Worm (Caenorhabditis elegans) whole organism, L4 larva: ENCODE measurements around the gene C06E4.2.

Source experiments
- D1046.2 ChIP-seq: fragments of 200-800 bp; sonication (Bioruptor generic); IDR thresholded peaks from 2 replicates; pipeline ENCODE4 v1.3.6; 2022; ENCODE audit warnings: missing genetic modification characterization, missing compliant biosample characterization
- T20F7.1 ChIP-seq: fragments of 200-800 bp; sonication (Bioruptor generic); optimal IDR thresholded peaks from 2 replicates; lab custom pipeline; 2018; ENCODE audit warnings: mild to moderate bottlenecking, missing genetic modification characterization, missing compliant biosample characterization
- Y105C5A.15 ChIP-seq: fragments of 200-800 bp; sonication (Bioruptor generic); IDR thresholded peaks from 2 replicates; pipeline ENCODE4 v1.3.6; 2022; ENCODE audit warnings: missing genetic modification characterization, missing compliant biosample characterization
- Y5F2A.4 ChIP-seq: fragments of 200-800 bp; sonication (Bioruptor generic); optimal IDR thresholded peaks from 2 replicates; lab custom pipeline; 2018; ENCODE audit warnings: mild to moderate bottlenecking, missing genetic modification characterization, missing compliant biosample characterization
- aly-2 ChIP-seq: sonication (generic microtip); optimal IDR thresholded peaks from 2 replicates; lab custom pipeline; 2018; ENCODE audit warnings: missing biosample characterization, missing genetic modification characterization
- ceh-20 ChIP-seq: fragments of 200-800 bp; sonication (Bioruptor generic); IDR thresholded peaks from 2 replicates; pipeline ENCODE4 v1.3.6; 2022; ENCODE audit warnings: missing genetic modification reagents, missing genetic modification characterization, missing compliant biosample characterization
- ceh-28 ChIP-seq: fragments of 150-350 bp; optimal IDR thresholded peaks from 2 replicates; lab custom pipeline; 2014; ENCODE audit warnings: missing biosample characterization, missing genetic modification reagents, missing genetic modification characterization
- ceh-44 ChIP-seq: fragments of 200-800 bp; sonication (Bioruptor generic); IDR thresholded peaks from 2 replicates; pipeline ENCODE4 v1.3.6; 2022; ENCODE audit warnings: missing genetic modification reagents, missing genetic modification characterization, missing compliant biosample characterization
- daf-16 ChIP-seq, 3 experiments: sonication (generic microtip); optimal IDR thresholded peaks; 2 replicates each; lab custom pipeline; 2016 to 2017; ENCODE audit warnings: missing genetic modification characterization in 3 of 3, missing genetic modification reagents in 3 of 3, mild to moderate bottlenecking in 2 of 3, missing compliant biosample characterization in 2 of 3, missing biosample characterization in 1 of 3, moderate library complexity in 1 of 3
- dpl-1 ChIP-seq: fragments of 150-350 bp; optimal IDR thresholded peaks from 2 replicates; lab custom pipeline; 2014; ENCODE audit warnings: missing biosample characterization, missing genetic modification reagents, missing genetic modification characterization
- duxl-1 ChIP-seq: sonication (generic microtip); optimal IDR thresholded peaks from 2 replicates; lab custom pipeline; 2016; ENCODE audit warnings: mild to moderate bottlenecking, missing genetic modification characterization, moderate library complexity, missing compliant biosample characterization; ENCODE audit not compliant: poor library complexity
- egl-27 ChIP-seq: sonication (generic microtip); optimal IDR thresholded peaks from 3 replicates; lab custom pipeline; 2017; ENCODE audit warnings: missing biosample characterization, missing genetic modification reagents, missing genetic modification characterization
- fkh-10 ChIP-seq: fragments of 150-350 bp; optimal IDR thresholded peaks from 2 replicates; lab custom pipeline; 2014; ENCODE audit warnings: missing biosample characterization, missing genetic modification reagents, missing genetic modification characterization
- fos-1 ChIP-seq: fragments of 150-350 bp; optimal IDR thresholded peaks from 2 replicates; lab custom pipeline; 2014; ENCODE audit warnings: missing biosample characterization, missing genetic modification characterization
- gei-8 ChIP-seq: fragments of 200-800 bp; sonication (Bioruptor generic); optimal IDR thresholded peaks from 2 replicates; lab custom pipeline; 2018; ENCODE audit warnings: mild to moderate bottlenecking, missing genetic modification characterization, missing compliant biosample characterization
- hif-1 ChIP-seq, 2 experiments: sonication (generic microtip); optimal IDR thresholded peaks; 2 replicates each; lab custom pipeline; 2016 to 2017; ENCODE audit warnings: missing compliant biosample characterization in 2 of 2, missing genetic modification characterization in 2 of 2, missing genetic modification reagents in 2 of 2, missing genotype in 2 of 2, mild to moderate bottlenecking in 1 of 2
- hlh-30 ChIP-seq: sonication (generic microtip); optimal IDR thresholded peaks from 2 replicates; lab custom pipeline; 2017; ENCODE audit warnings: antibody characterized with exemption, mild to moderate bottlenecking, missing genetic modification characterization, missing compliant biosample characterization; ENCODE audit not compliant: insufficient read depth
- lim-7 ChIP-seq: fragments of 200-800 bp; sonication (Bioruptor generic); IDR thresholded peaks from 2 replicates; pipeline ENCODE4 v1.3.6; 2022; ENCODE audit warnings: missing genetic modification characterization, missing compliant biosample characterization
- lin-15B ChIP-seq: fragments of 150-350 bp; sonication (generic microtip); optimal IDR thresholded peaks from 3 replicates; lab custom pipeline; 2014; ENCODE audit warnings: missing biosample characterization, missing genetic modification characterization
- lin-38 ChIP-seq: fragments of 200-800 bp; sonication (Bioruptor generic); IDR thresholded peaks from 2 replicates; pipeline ENCODE4 v1.3.6; 2022; ENCODE audit warnings: missing genetic modification reagents, missing genetic modification characterization, missing compliant biosample characterization
- lsy-2 ChIP-seq, 2 experiments: fragments of 150-350 bp in 1 of 2; sonication (generic microtip) in 1 of 2; optimal IDR thresholded peaks; 2 replicates each; lab custom pipeline; 2014 to 2017; ENCODE audit warnings: missing biosample characterization in 2 of 2, missing genetic modification characterization in 2 of 2
- mep-1 ChIP-seq: fragments of 150-350 bp; sonication (generic microtip); optimal IDR thresholded peaks from 3 replicates; lab custom pipeline; 2014; ENCODE audit warnings: missing biosample characterization, missing genetic modification characterization
- mes-2 ChIP-seq: sonication (generic microtip); optimal IDR thresholded peaks from 2 replicates; lab custom pipeline; 2016; ENCODE audit warnings: missing genotype, mild to moderate bottlenecking, missing genetic modification characterization, missing compliant biosample characterization; ENCODE audit not compliant: poor library complexity, severe bottlenecking
- nhr-102 ChIP-seq: sonication (generic microtip); optimal IDR thresholded peaks from 2 replicates; lab custom pipeline; 2016; ENCODE audit warnings: mild to moderate bottlenecking, missing genetic modification characterization, moderate library complexity, missing compliant biosample characterization
- nhr-28 ChIP-seq: fragments of 150-350 bp; optimal IDR thresholded peaks from 2 replicates; lab custom pipeline; 2014; ENCODE audit warnings: missing biosample characterization, missing genetic modification characterization
- nhr-77 ChIP-seq: fragments of 150-350 bp; optimal IDR thresholded peaks from 2 replicates; lab custom pipeline; 2014; ENCODE audit warnings: missing biosample characterization, missing genetic modification characterization
- pha-4 ChIP-seq, 2 experiments: fragments of 150-350 bp in 1 of 2; fragments of 200-800 bp in 1 of 2; sonication (Bioruptor generic) in 1 of 2; IDR thresholded peaks in 1 of 2; optimal IDR thresholded peaks in 1 of 2; 2 replicates each; pipeline versions ENCODE4 v1.3.6 to Lab custom; 2014 to 2022; ENCODE audit warnings: missing genetic modification characterization in 2 of 2, missing genetic modification reagents in 2 of 2, missing biosample characterization in 1 of 2, missing compliant biosample characterization in 1 of 2
- php-3 ChIP-seq: fragments of 200-800 bp; sonication (Bioruptor generic); IDR thresholded peaks from 2 replicates; pipeline ENCODE4 v1.3.6; 2022; ENCODE audit warnings: missing genetic modification reagents, missing genetic modification characterization, missing compliant biosample characterization
- pqm-1 ChIP-seq: sonication (generic microtip); optimal IDR thresholded peaks from 2 replicates; lab custom pipeline; 2017; ENCODE audit warnings: missing biosample characterization, missing genetic modification characterization
- sdz-12 ChIP-seq: fragments of 200-800 bp; sonication (Bioruptor generic); optimal IDR thresholded peaks from 2 replicates; lab custom pipeline; 2018; ENCODE audit warnings: mild to moderate bottlenecking, missing genetic modification characterization, missing compliant biosample characterization
- skn-1 ChIP-seq: fragments of 150-350 bp; optimal IDR thresholded peaks from 2 replicates; lab custom pipeline; 2014; ENCODE audit warnings: missing biosample characterization, missing genetic modification characterization
- snpc-1.2 ChIP-seq: fragments of 200-800 bp; sonication (Bioruptor generic); IDR thresholded peaks from 2 replicates; pipeline ENCODE4 v1.3.6; 2022; ENCODE audit warnings: missing genetic modification reagents, missing genetic modification characterization, missing compliant biosample characterization
- snpc-4 ChIP-seq: fragments of 150-350 bp; optimal IDR thresholded peaks from 2 replicates; lab custom pipeline; 2014; ENCODE audit warnings: missing biosample characterization, missing genetic modification characterization
- spr-1 ChIP-seq: sonication (generic microtip); optimal IDR thresholded peaks from 2 replicates; lab custom pipeline; 2016; ENCODE audit warnings: mild to moderate bottlenecking, missing genetic modification characterization, missing compliant biosample characterization
- spr-3 ChIP-seq: fragments of 200-800 bp; sonication (Bioruptor generic); optimal IDR thresholded peaks from 2 replicates; lab custom pipeline; 2018; ENCODE audit warnings: mild to moderate bottlenecking, missing genetic modification characterization, missing compliant biosample characterization
- unc-130 ChIP-seq: sonication (generic microtip); optimal IDR thresholded peaks from 2 replicates; lab custom pipeline; 2016; ENCODE audit warnings: missing genetic modification reagents, missing genetic modification characterization, missing compliant biosample characterization
- unc-39 ChIP-seq: sonication (generic microtip); optimal IDR thresholded peaks from 2 replicates; lab custom pipeline; 2017; ENCODE audit warnings: missing biosample characterization, missing genetic modification characterization
- unc-62 ChIP-seq, 3 experiments: fragments of 150-350 bp in 1 of 3; sonication (generic microtip); optimal IDR thresholded peaks in 2 of 3; peaks in 1 of 3; 1 replicate in 1 of 3; 2 replicates in 2 of 3; lab custom pipeline; 2014 to 2017; ENCODE audit warnings: missing biosample characterization in 3 of 3, missing genetic modification characterization in 3 of 3, missing genetic modification reagents in 3 of 3, missing genotype in 1 of 3
- vab-7 ChIP-seq: fragments of 200-800 bp; sonication (Bioruptor generic); IDR thresholded peaks from 2 replicates; pipeline ENCODE4 v1.3.6; 2022; ENCODE audit warnings: missing genetic modification reagents, missing genetic modification characterization, missing compliant biosample characterization
- zag-1 ChIP-seq: fragments of 150-350 bp; optimal IDR thresholded peaks from 2 replicates; lab custom pipeline; 2014; ENCODE audit warnings: missing biosample characterization, missing genetic modification characterization
- zip-2 ChIP-seq: fragments of 150-350 bp; optimal IDR thresholded peaks from 2 replicates; lab custom pipeline; 2014; ENCODE audit warnings: missing biosample characterization, missing genetic modification characterization
- ztf-11 ChIP-seq: fragments of 150-350 bp; optimal IDR thresholded peaks from 2 replicates; lab custom pipeline; 2014; ENCODE audit warnings: missing biosample characterization, missing genetic modification characterization
- ztf-7 ChIP-seq: fragments of 150-350 bp; optimal IDR thresholded peaks from 2 replicates; lab custom pipeline; 2014; ENCODE audit warnings: missing biosample characterization, missing genetic modification characterization

Gene C06E4.2

DNA sequence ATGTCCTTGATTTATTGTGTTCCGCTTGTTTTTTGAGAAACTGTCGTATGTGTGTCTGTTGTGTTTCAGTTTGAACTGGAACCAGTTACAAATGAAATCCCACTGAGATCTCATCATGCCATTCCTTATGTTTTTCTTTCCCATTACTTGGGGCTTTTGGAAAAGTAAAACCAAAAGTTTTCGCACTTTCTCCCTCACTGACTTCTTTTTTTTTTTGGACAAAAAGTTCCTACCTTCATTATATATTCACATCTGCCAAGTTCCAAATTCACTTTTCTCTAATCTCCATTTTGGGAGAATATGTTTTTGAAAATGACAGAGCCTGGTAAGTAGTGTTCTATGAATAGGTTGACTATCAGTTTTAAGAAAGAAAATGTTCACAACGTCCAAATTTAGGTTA is at the start of gene C06E4.2:
TSS of gene C06E4.2 (plus strand) at position 301 of the 400 bp plus-strand sequence.
- no peak for TF ChIP-seq unc-39 (tag; lab: Kevin White, UChicago)

DNA sequence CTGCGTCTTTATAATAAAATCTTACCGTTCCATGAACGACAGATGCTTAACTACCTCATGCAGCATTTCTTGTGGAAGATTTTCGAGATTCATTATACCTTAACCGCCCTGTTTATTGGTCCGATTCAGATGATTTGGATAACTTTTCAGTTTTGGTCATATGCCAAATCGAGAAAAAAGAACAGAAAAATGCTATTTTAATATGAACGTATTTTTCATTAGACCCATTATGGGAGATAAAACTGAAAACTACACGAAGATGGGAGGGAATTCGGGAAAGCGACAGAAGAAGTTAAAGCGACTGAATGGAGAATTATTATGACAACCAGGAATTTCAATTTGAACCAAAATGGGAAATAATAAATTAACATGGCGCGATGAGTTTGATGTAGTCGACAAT is 49.7 kb upstream of the C06E4.2 start, which contains the start of gene R13A1.10:
TSS of gene R13A1.10 (minus strand) at position 101 of the 400 bp plus-strand sequence.
- TF ChIP-seq egl-27 (tag; lab: Kevin White, UChicago) (no peak), lsy-2 (tag; optimal IDR thresholded peaks at IDR 0.05; lab: Kevin White, UChicago) (no peak), unc-62 (GFP tag; optimal IDR thresholded peaks at IDR 0.05 in 1 of 2; lab: Kevin White, UChicago) (no peak), unc-62 (tag; optimal IDR thresholded peaks at IDR 0.05; lab: Kevin White, UChicago) (no peak), sdz-12 (GFP tag; lab: Kevin White, UChicago) (no peak), mep-1 (tag; lab: Kevin White, UChicago) (no peak), zip-2 (no peak), snpc-1.2 (0 out of 2 replicates have a peak, but pooled peaks have one; percentile 17), lin-38 (GFP tag; lab: Robert Waterston, UW) (peak; percentile 25; the same call in 1 of the 2 replicates), T20F7.1 (GFP tag; lab: Kevin White, UChicago) (no peak), ceh-20 (no peak)
- TF ChIP-seq, all 104 proteins: peak for 2

DNA sequence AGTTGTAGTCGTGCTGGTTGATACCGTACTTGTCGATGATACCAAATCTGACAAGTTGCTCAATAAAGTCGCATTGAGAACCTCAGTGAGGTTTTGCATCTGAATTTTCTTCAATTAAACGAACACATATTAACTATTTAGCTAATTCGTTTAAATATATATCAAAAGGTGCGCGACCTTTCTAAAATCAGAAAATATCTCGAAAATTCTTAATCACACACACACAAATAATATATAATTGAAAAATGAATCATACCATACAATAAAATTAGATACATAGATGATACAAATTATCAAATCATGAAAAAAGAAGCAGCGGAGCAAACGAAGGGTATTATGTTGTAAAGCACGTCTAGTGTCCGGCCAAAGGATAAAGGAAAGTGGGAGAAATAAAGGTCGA is 48.6 kb upstream of the C06E4.2 start, which contains the start of gene D2024.5:
TSS of gene D2024.5 (minus strand) at position 101 of the 400 bp plus-strand sequence.
- TF ChIP-seq spr-3 (no peak), unc-62 (GFP tag; optimal IDR thresholded peaks at IDR 0.05 in 1 of 2; lab: Kevin White, UChicago) (no peak), unc-62 (tag; optimal IDR thresholded peaks at IDR 0.05; lab: Kevin White, UChicago) (no peak), nhr-102 (no peak), D1046.2 (GFP tag; lab: Robert Waterston, UW) (no peak), T20F7.1 (GFP tag; lab: Kevin White, UChicago) (no peak), snpc-4 (tag; lab: Kevin White, UChicago) (no peak), zip-2 (no peak), dpl-1 (GFP tag; lab: Kevin White, UChicago) (no peak), ztf-7 (tag; lab: Kevin White, UChicago) (no peak), lim-7 (GFP tag; lab: Robert Waterston, UW) (no peak), aly-2 (tag; lab: Kevin White, UChicago) (no peak), gei-8 (GFP tag; lab: Kevin White, UChicago) (no peak), Y105C5A.15 (GFP tag; lab: Robert Waterston, UW) (no peak)

DNA sequence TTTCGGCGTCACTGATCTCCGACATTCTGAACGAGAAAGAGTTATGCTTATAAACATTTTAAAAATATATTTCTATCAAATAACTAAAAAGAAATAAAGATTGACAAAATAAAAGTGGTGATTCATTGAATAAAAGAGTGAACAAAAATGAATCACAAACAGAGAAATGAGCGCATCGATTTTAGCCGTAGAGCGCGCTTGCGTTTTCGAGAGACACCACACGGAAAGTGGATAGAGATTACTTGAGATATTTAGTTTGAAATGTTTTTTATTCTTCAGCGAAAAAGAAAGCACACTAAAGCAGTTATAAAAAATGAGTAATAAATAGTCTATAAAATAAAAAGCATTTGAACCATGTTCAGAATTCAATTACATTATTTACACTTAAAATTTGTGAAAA is 46.6 kb upstream of the C06E4.2 start, which contains the start of gene cap-1:
TSS of gene cap-1 (minus strand) at position 26 of the 400 bp plus-strand sequence.
- peak; percentile 17 for TF ChIP-seq fkh-10 (GFP tag; lab: Kevin White, UChicago)
- TF ChIP-seq hif-1 (tag; optimal IDR thresholded peaks at IDR 0.05; lab: Kevin White, UChicago), result peak in 1 of 2 experiments; percentile 60
- TF ChIP-seq nhr-77 (tag; lab: Kevin White, UChicago), result peak; percentile 85
- TF ChIP-seq pqm-1 (tag; lab: Kevin White, UChicago), result peak; percentile 37
- peak; percentile 72 for TF ChIP-seq nhr-28 (tag; lab: Kevin White, UChicago)
- peak; percentile 78 for TF ChIP-seq ceh-44
- TF ChIP-seq spr-1 (tag; lab: Kevin White, UChicago), result no peak
- TF ChIP-seq zag-1 (tag; lab: Kevin White, UChicago), result no peak
- TF ChIP-seq skn-1 (tag; lab: Kevin White, UChicago), result no peak
- peak; percentile 36 for TF ChIP-seq hlh-30 (tag; lab: Kevin White, UChicago)
- TF ChIP-seq T20F7.1 (GFP tag; lab: Kevin White, UChicago), result peak; percentile 47
- TF ChIP-seq mep-1 (tag; lab: Kevin White, UChicago), result peak; percentile 88
- no peak for TF ChIP-seq daf-16 (GFP tag; optimal IDR thresholded peaks at IDR 0.05; lab: Kevin White, UChicago)
- peak; percentile 42 for TF ChIP-seq daf-16 (tag; optimal IDR thresholded peaks at IDR 0.05; lab: Kevin White, UChicago)
- no peak for TF ChIP-seq duxl-1
- peak; percentile 79 for TF ChIP-seq unc-130 (GFP tag; lab: Kevin White, UChicago)
- TF ChIP-seq lin-38 (GFP tag; lab: Robert Waterston, UW), result peak; percentile 96
- no peak for TF ChIP-seq php-3
- no peak for TF ChIP-seq vab-7 (GFP tag; lab: Robert Waterston, UW)
- TF ChIP-seq mes-2 (tag; lab: Kevin White, UChicago), result peak; percentile 96
- no peak for TF ChIP-seq pha-4 (GFP tag; IDR thresholded peaks at IDR 0.05; lab: Robert Waterston, UW)
- peak; percentile 94 for TF ChIP-seq pha-4 (tag; optimal IDR thresholded peaks at IDR 0.05; lab: Kevin White, UChicago)
- no peak for TF ChIP-seq ceh-20
- TF ChIP-seq lsy-2 (tag; optimal IDR thresholded peaks at IDR 0.05; lab: Kevin White, UChicago), result peak in 1 of 2 experiments; percentile 85
- no peak for TF ChIP-seq Y5F2A.4 (GFP tag; lab: Kevin White, UChicago)
- TF ChIP-seq ztf-11 (tag; lab: Kevin White, UChicago), result no peak
- no peak for TF ChIP-seq zip-2
- TF ChIP-seq ceh-28 (tag; lab: Kevin White, UChicago), result peak; percentile 43
- peak; percentile 17 for TF ChIP-seq lin-15B (tag; lab: Kevin White, UChicago)
- no peak for TF ChIP-seq fos-1 (tag; lab: Kevin White, UChicago)
